Fruit fly (Drosophila melanogaster) whole organism, adult: Measurements from ENCODE around the gene Pi3K68D.

Experiments used
- CG11617 ChIP-seq: fragments of 200-800 bp; sonication (Bioruptor generic); optimal IDR thresholded peaks from 2 replicates; lab custom pipeline; 2017; ENCODE audit warnings: mild to moderate bottlenecking, missing biosample characterization, missing genetic modification reagents, missing genetic modification characterization
- CG12768 ChIP-seq: fragments of 200-800 bp; sonication (Bioruptor generic); optimal IDR thresholded peaks from 2 replicates; lab custom pipeline; 2017; ENCODE audit warnings: missing biosample characterization, missing genetic modification characterization, mild to moderate bottlenecking, moderate library complexity, missing genetic modification reagents
- CG14711 ChIP-seq: fragments of 200-800 bp; sonication (Bioruptor generic); optimal IDR thresholded peaks from 2 replicates; lab custom pipeline; 2018; ENCODE audit warnings: missing biosample characterization, mild to moderate bottlenecking, missing genetic modification characterization, moderate library complexity
- CG1620 ChIP-seq: fragments of 200-800 bp; sonication (Bioruptor generic); optimal IDR thresholded peaks from 2 replicates; lab custom pipeline; 2016; ENCODE audit warnings: missing biosample characterization, missing genetic modification characterization
- CG33017 ChIP-seq: fragments of 200-800 bp; sonication (Bioruptor generic); optimal IDR thresholded peaks from 2 replicates; lab custom pipeline; 2018; ENCODE audit warnings: missing biosample characterization, mild to moderate bottlenecking, missing genetic modification characterization, moderate library complexity
- CG5204 ChIP-seq: fragments of 200-800 bp; sonication (Bioruptor generic); optimal IDR thresholded peaks from 2 replicates; lab custom pipeline; 2016; ENCODE audit warnings: missing biosample characterization, missing genetic modification characterization
- CG7045 ChIP-seq: fragments of 200-800 bp; sonication (Bioruptor generic); optimal IDR thresholded peaks from 2 replicates; lab custom pipeline; 2017; ENCODE audit warnings: missing biosample characterization, mild to moderate bottlenecking, missing genetic modification characterization
- CG7101 ChIP-seq: fragments of 200-800 bp; sonication (Bioruptor generic); optimal IDR thresholded peaks from 2 replicates; lab custom pipeline; 2018; ENCODE audit warnings: missing biosample characterization, mild to moderate bottlenecking, missing genetic modification characterization, moderate library complexity
- Clk ChIP-seq: fragments of 200-800 bp; sonication (Bioruptor generic); optimal IDR thresholded peaks from 2 replicates; lab custom pipeline; 2017; ENCODE audit warnings: missing biosample characterization, missing genetic modification characterization
- Crg-1 ChIP-seq: fragments of 200-800 bp; sonication (Bioruptor generic); optimal IDR thresholded peaks from 2 replicates; lab custom pipeline; 2016; ENCODE audit warnings: missing biosample characterization, missing genetic modification characterization
- Hr96 ChIP-seq: fragments of 200-800 bp; sonication (Bioruptor generic); optimal IDR thresholded peaks from 2 replicates; lab custom pipeline; 2016; ENCODE audit warnings: missing biosample characterization, missing genetic modification characterization
- Mnt ChIP-seq: fragments of 200-800 bp; sonication (Bioruptor generic); optimal IDR thresholded peaks from 2 replicates; lab custom pipeline; 2016; ENCODE audit warnings: missing biosample characterization, mild to moderate bottlenecking, missing genetic modification characterization
- bab1 ChIP-seq: fragments of 200-800 bp; sonication (Bioruptor generic); optimal IDR thresholded peaks from 3 replicates; lab custom pipeline; 2019; ENCODE audit warnings: missing biosample characterization, mild to moderate bottlenecking, missing genetic modification characterization, moderate library complexity
- cic ChIP-seq: fragments of 200-800 bp; sonication (Bioruptor generic); optimal IDR thresholded peaks from 2 replicates; lab custom pipeline; 2017; ENCODE audit warnings: missing biosample characterization, mild to moderate bottlenecking, missing genetic modification characterization, moderate library complexity
- cnc ChIP-seq, 2 experiments: fragments of >200 bp; optimal IDR thresholded peaks; 2 replicates each; lab custom pipeline; 2017
- kay ChIP-seq: fragments of 200-800 bp; sonication (Bioruptor generic); peaks from one replicate; lab custom pipeline; 2016; ENCODE audit warnings: missing biosample characterization, missing genetic modification characterization, borderline replicate concordance
- ovo ChIP-seq: fragments of 200-800 bp; sonication (Bioruptor generic); optimal IDR thresholded peaks from 2 replicates; lab custom pipeline; 2016; ENCODE audit warnings: missing biosample characterization, missing genetic modification characterization
- pad ChIP-seq: fragments of 200-800 bp; sonication (Bioruptor generic); optimal IDR thresholded peaks from 3 replicates; lab custom pipeline; 2017; ENCODE audit warnings: missing biosample characterization, missing genetic modification characterization, mild to moderate bottlenecking, moderate library complexity, missing genetic modification reagents
- tj ChIP-seq: fragments of 200-800 bp; sonication (Bioruptor generic); optimal IDR thresholded peaks from 3 replicates; lab custom pipeline; 2017; ENCODE audit warnings: missing biosample characterization, mild to moderate bottlenecking, missing genetic modification characterization, moderate library complexity
- toe ChIP-seq: fragments of 200-800 bp; sonication (Bioruptor generic); optimal IDR thresholded peaks from 2 replicates; lab custom pipeline; 2016; ENCODE audit warnings: missing biosample characterization, missing genetic modification characterization

Pi3K68D gene

DNA sequence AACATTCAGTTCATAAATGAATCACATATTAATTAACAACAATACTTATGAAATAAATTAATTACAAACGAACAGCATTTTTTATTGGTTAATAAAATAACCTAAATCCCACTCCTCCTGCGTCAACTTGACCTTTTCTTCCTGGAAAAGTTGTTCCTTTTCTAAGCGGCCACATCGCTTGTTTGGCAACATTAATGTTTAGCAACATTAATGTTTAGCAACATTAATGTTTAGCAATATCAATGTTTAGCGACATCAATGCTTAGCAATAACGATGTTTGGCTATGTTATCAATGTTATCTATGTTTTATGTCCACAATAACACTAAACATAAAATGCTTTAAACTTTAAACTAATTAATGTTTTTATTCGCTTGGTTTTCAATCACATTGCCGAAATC lies 26.8 kb upstream of the Pi3K68D start:
- TF ChIP-seq kay (GFP tag; lab: Kevin White, UChicago) (peak; percentile 73), ovo (GFP tag; lab: Kevin White, UChicago) (no peak)

DNA sequence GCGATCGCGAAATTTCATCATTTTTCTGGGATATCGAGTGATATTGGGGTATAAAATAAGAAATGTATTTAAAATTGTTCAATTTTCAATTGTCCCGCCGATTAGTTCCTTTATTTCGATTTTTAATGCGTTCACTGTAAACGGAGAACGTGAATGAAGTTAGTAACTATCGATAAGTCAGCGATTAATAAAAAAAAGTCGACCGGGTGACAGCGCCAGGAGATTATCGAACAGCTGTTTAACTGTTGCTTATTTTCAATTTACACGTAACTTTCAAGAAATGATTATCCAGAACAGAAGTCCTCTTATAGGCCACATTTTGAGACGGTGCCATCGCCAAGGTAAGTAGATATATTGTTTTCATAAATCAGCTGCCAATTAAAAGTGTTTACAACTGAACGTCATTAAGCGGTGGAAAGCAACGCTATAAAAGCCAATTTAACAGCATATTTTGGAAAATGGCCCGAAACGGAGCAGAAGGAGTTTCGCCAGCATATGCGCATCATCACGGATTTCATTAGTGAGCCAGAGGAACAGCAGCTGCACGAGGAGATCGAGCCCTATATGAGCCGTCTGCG lies 25.5 kb upstream of the Pi3K68D start, which contains the start of gene CG14130:
Gene CG14130 (plus strand): TSS at position 225 of the 578 bp plus-strand sequence.
- TF ChIP-seq cic (GFP tag; lab: Kevin White, UChicago) (no peak), Clk (no peak), CG5204 (no peak), kay (GFP tag; lab: Kevin White, UChicago) (peak; percentile 81), tj (GFP tag; lab: Kevin White, UChicago) (peak; percentile 14), CG33017 (tag; lab: Kevin White, UChicago) (no peak), bab1 (peak; percentile 52)

DNA sequence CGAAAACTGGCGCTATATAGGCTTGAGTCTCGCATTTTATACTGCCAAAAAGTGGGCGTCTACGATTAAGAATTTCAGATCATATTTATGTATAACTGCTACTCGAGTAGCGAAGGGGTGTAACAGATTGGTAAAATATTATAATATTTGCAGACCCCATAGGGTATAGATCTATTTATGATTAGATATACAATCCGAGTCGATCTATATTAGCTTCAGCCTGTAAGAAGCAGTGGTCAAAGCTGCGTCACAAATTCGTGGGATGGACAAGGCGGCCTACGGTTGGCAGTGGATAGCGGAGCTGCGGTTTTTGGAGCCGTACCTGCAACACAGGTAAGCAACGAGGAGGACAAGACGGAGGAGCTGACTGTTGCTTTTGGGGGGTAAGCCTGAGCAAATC lies 24.8 kb upstream of the Pi3K68D start, which contains the start of gene Cubn2:
Gene Cubn2 (minus strand): TSS at position 101 of the 400 bp plus-strand sequence.
- TF ChIP-seq CG33017 (tag; lab: Kevin White, UChicago) (no peak), CG1620 (GFP tag; lab: Kevin White, UChicago) (no peak), tj (GFP tag; lab: Kevin White, UChicago) (no peak), cnc (optimal IDR thresholded peaks at IDR 0.05; lab: Kevin White, UChicago) (no peak), Hr96 (no peak), CG14711 (tag; lab: Kevin White, UChicago) (no peak), Crg-1 (GFP tag; lab: Kevin White, UChicago) (no peak), ovo (GFP tag; lab: Kevin White, UChicago) (no peak), pad (GFP tag; lab: Kevin White, UChicago) (no peak), CG12768 (GFP tag; lab: Kevin White, UChicago) (no peak), Mnt (GFP tag; lab: Kevin White, UChicago) (no peak), CG7045 (GFP tag; lab: Kevin White, UChicago) (no peak), toe (GFP tag; lab: Kevin White, UChicago) (no peak), CG11617 (GFP tag; lab: Kevin White, UChicago) (no peak), bab1 (no peak), cic (GFP tag; lab: Kevin White, UChicago) (no peak), Clk (no peak)

DNA sequence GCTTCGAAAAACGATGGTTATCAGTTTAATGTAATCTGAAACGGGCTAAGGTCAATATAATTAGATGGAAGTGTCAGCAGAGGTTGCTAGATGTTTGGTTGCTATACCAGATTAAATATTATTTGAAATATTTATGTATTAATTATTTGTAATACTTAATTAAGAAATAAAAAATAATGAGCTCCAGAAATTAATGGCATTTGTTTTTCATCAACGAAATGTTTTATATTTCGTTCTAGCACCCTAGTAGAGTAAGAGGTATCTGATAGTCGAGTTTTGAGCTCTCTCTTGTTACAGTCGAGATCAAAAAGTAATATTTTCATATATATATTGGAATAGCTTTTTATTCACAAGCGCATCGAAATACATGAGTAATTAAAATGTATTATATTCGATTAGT lies 11.8 kb upstream of the Pi3K68D start:
- TF ChIP-seq Hr96 (no peak), CG7101 (no peak), cic (GFP tag; lab: Kevin White, UChicago) (no peak), Crg-1 (GFP tag; lab: Kevin White, UChicago) (no peak), CG7045 (GFP tag; lab: Kevin White, UChicago) (no peak), CG5204 (no peak), kay (GFP tag; lab: Kevin White, UChicago) (no peak), Clk (no peak), ovo (GFP tag; lab: Kevin White, UChicago) (no peak), CG12768 (GFP tag; lab: Kevin White, UChicago) (no peak), bab1 (no peak), Mnt (GFP tag; lab: Kevin White, UChicago) (no peak), pad (GFP tag; lab: Kevin White, UChicago) (no peak), CG33017 (tag; lab: Kevin White, UChicago) (no peak), toe (GFP tag; lab: Kevin White, UChicago) (no peak), CG14711 (tag; lab: Kevin White, UChicago) (no peak), CG1620 (GFP tag; lab: Kevin White, UChicago) (no peak)

DNA sequence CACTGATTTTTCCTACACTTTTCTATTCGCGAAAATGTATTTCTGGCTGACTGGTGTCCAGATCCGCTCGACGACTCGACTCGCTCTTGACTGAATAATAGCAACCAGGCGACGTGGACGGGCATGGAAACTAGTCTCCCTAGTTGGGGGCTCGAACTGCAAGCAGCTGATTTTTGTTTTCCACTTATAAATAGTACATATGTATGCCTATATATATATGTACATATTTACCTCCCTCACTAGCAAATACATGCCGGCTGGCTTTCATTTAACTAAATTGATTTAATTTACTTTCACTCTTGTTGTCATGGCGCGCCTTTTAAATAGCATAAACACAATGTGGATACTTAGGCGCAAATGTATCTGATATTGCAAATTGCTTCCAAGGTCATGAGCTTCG lies 10.9 kb upstream of the Pi3K68D start, which contains the start of gene Gcat:
Gene Gcat (minus strand): TSS at position 101 of the 400 bp plus-strand sequence.
- no peak for TF ChIP-seq Hr96

DNA sequence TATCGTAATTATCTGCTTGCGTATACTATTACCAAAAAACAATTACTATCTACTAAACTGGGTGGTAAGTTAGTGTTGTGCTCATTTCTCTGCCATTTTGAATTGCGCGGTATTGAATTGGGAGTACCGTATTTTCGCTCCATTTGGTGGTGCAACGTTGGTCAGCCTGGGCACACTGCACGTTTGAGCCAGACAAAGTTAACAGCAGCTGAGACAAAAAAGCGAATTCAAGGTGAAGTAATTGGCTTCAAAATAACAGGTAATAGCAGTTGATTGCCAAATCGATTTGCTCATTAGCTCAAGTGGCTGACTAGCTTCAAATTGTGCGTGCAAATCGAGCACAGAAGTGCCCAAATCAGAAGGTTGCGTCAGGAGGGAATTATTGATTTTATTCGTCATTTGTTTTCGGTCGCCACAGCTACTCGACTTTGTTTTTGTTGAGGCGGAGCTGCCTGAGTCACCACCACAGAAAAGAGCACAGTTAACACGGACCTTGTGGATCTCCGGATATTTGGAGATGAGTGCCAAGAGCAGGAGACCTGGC lies 5.7 kb upstream of the Pi3K68D start, which contains the start of gene Klp68D:
Gene Klp68D (plus strand): TSS at position 175 of the 544 bp plus-strand sequence.
- no peak for TF ChIP-seq toe (GFP tag; lab: Kevin White, UChicago)
- TF ChIP-seq Clk: no peak
- no peak for TF ChIP-seq CG5204
- TF ChIP-seq cic (GFP tag; lab: Kevin White, UChicago): no peak
- peak; percentile 48 for TF ChIP-seq kay (GFP tag; lab: Kevin White, UChicago)
- TF ChIP-seq CG33017 (tag; lab: Kevin White, UChicago): no peak
- no peak for TF ChIP-seq Crg-1 (GFP tag; lab: Kevin White, UChicago)
- no peak for TF ChIP-seq CG7045 (GFP tag; lab: Kevin White, UChicago)
- peak; percentile 34 for TF ChIP-seq bab1
- TF ChIP-seq pad (GFP tag; lab: Kevin White, UChicago): no peak
- no peak for TF ChIP-seq CG11617 (GFP tag; lab: Kevin White, UChicago)
- no peak for TF ChIP-seq CG12768 (GFP tag; lab: Kevin White, UChicago)
